Worm (Caenorhabditis elegans) whole organism, late embryonic: Measurements from ENCODE around the gene tasp-1.

Source experiments
- ama-1 ChIP-seq: fragments of 150-350 bp; optimal IDR thresholded peaks from 2 replicates; lab custom pipeline; 2014
- ceh-18 ChIP-seq: sonication (generic microtip); optimal IDR thresholded peaks from 2 replicates; lab custom pipeline; 2016; ENCODE audit warnings: missing genetic modification characterization, missing compliant biosample characterization
- ceh-2 ChIP-seq: sonication (generic microtip); optimal IDR thresholded peaks from 2 replicates; lab custom pipeline; 2016; ENCODE audit warnings: missing genotype, missing genetic modification characterization, missing compliant biosample characterization
- ceh-9 ChIP-seq: sonication (generic microtip); optimal IDR thresholded peaks from 2 replicates; lab custom pipeline; 2016; ENCODE audit warnings: mild to moderate bottlenecking, missing genetic modification characterization, inconsistent platforms, missing compliant biosample characterization
- che-1 ChIP-seq: sonication (generic microtip); optimal IDR thresholded peaks from 2 replicates; lab custom pipeline; 2016; ENCODE audit warnings: mild to moderate bottlenecking, missing genetic modification characterization, missing compliant biosample characterization
- dve-1 ChIP-seq: sonication (generic microtip); optimal IDR thresholded peaks from 2 replicates; lab custom pipeline; 2017; ENCODE audit warnings: antibody characterized with exemption, mild to moderate bottlenecking, missing genetic modification characterization, missing compliant biosample characterization
- pqm-1 ChIP-seq: sonication (generic microtip); optimal IDR thresholded peaks from 2 replicates; lab custom pipeline; 2016; ENCODE audit warnings: missing genetic modification characterization, missing compliant biosample characterization
- ref-2 ChIP-seq: sonication (generic microtip); optimal IDR thresholded peaks from 2 replicates; lab custom pipeline; 2016; ENCODE audit warnings: missing genetic modification characterization, missing compliant biosample characterization
- sdc-2 ChIP-seq: sonication (generic microtip); optimal IDR thresholded peaks from 2 replicates; lab custom pipeline; 2016; ENCODE audit warnings: missing genotype, missing genetic modification characterization, missing compliant biosample characterization

DNA sequence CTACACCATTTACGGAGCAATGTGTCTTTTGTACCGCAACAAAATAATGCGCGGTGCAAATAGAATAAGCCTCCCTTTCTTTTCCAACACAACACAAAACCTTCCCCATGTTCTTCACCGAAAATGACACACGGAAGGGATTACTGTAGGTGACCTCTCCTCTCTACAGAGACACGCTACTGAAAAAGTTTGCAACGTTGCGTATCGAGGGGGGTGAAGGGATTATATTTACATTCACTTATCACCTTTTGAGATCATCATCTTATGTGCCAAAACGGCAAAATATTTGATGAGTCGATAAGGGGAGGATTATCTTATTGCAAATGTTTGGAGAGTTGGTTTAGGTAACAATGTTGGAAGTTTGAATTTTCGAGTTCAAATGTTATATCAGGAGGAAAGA, 23.9 kb downstream of the tasp-1 start:
- TF ChIP-seq pqm-1 (no peak), ceh-9 (no peak), ama-1 (no peak), dve-1 (tag; lab: Kevin White, UChicago) (no peak), ceh-18 (tag; lab: Kevin White, UChicago) (no peak), ref-2 (no peak), sdc-2 (tag; lab: Kevin White, UChicago) (no peak), ceh-2 (tag; lab: Kevin White, UChicago) (no peak), che-1 (no peak)
